Fruit fly (Drosophila melanogaster): ENCODE data around the gene SCaMC.

SCaMC gene

dm6 chr3L:12392758-12393157 lies 21.9 kb downstream of the SCaMC start:
- TF ChIP-seq fkh (GFP tag; optimal IDR thresholded peaks at IDR 0.05) (peak; percentile 37), ss (GFP tag; optimal IDR thresholded peaks at IDR 0.05) (no peak)

- TF ChIP-seq Hr38 (GFP tag; optimal IDR thresholded peaks at IDR 0.05) (no peak), Met (GFP tag; optimal IDR thresholded peaks at IDR 0.05) (no peak), vri (GFP tag; optimal IDR thresholded peaks at IDR 0.05) (no peak), CG6854 (GFP tag; optimal IDR thresholded peaks at IDR 0.05) (no peak), fkh (GFP tag; optimal IDR thresholded peaks at IDR 0.05) (peak; percentile 58), CG16779 (tag; optimal IDR thresholded peaks at IDR 0.05) (no peak), Eip78C (GFP tag) (peak; percentile 33), Hr39 (GFP tag; optimal IDR thresholded peaks at IDR 0.05) (no peak), CG6163 (GFP tag; IDR thresholded peaks at IDR 0.05) (no peak)
Measured at dm6 chr3L:12392068-12392467, 22.6 kb downstream of the SCaMC start.

- TF ChIP-seq acj6 (GFP tag; optimal IDR thresholded peaks at IDR 0.05) (no peak), OdsH (GFP tag; optimal IDR thresholded peaks at IDR 0.05) (no peak), CG10631 (GFP tag; optimal IDR thresholded peaks at IDR 0.05) (no peak), Sox15 (GFP tag; optimal IDR thresholded peaks at IDR 0.05) (no peak), CG11902 (GFP tag; optimal IDR thresholded peaks at IDR 0.05) (no peak), Eip93F (GFP tag; optimal IDR thresholded peaks at IDR 0.05) (peak; percentile 33), CG10669 (GFP tag; optimal IDR thresholded peaks at IDR 0.05) (no peak), Sox102F (GFP tag; optimal IDR thresholded peaks at IDR 0.05) (no peak), dac (GFP tag; optimal IDR thresholded peaks at IDR 0.05) (no peak), Eip78C (GFP tag) (peak; percentile 31), topi (GFP tag; optimal IDR thresholded peaks at IDR 0.05) (no peak), salr (GFP tag; optimal IDR thresholded peaks at IDR 0.05) (no peak), CG6163 (GFP tag; IDR thresholded peaks at IDR 0.05) (peak; percentile 67), CG8119 (GFP tag; IDR thresholded peaks at IDR 0.05) (0 out of 3 replicates have a peak, but pooled peaks have one; percentile 39), CG6276 (GFP tag; optimal IDR thresholded peaks at IDR 0.05) (no peak), net (GFP tag; optimal IDR thresholded peaks at IDR 0.05) (no peak), CG31627 (GFP tag; optimal IDR thresholded peaks at IDR 0.05) (no peak), CG7368 (GFP tag; optimal IDR thresholded peaks at IDR 0.05) (no peak), CG34406 (GFP tag; optimal IDR thresholded peaks at IDR 0.05) (no peak), cyc (GFP tag; optimal IDR thresholded peaks at IDR 0.05) (no peak), esn (GFP tag; optimal IDR thresholded peaks at IDR 0.05) (no peak), Lpt (GFP tag; optimal IDR thresholded peaks at IDR 0.05) (no peak), Ets96B (tag; optimal IDR thresholded peaks at IDR 0.05) (no peak), CG6854 (GFP tag; optimal IDR thresholded peaks at IDR 0.05) (no peak), fkh (GFP tag; optimal IDR thresholded peaks at IDR 0.05) (no peak), Met (GFP tag; optimal IDR thresholded peaks at IDR 0.05) (no peak), Hr4 (GFP tag; optimal IDR thresholded peaks at IDR 0.05) (no peak), fd59A (GFP tag; optimal IDR thresholded peaks at IDR 0.05) (no peak), Gug (GFP tag; IDR thresholded peaks at IDR 0.05) (no peak), CG8632 (GFP tag; optimal IDR thresholded peaks at IDR 0.05) (no peak), lz (GFP tag; optimal IDR thresholded peaks at IDR 0.05) (no peak), Smox (GFP tag; optimal IDR thresholded peaks at IDR 0.05) (no peak), CG11762 (GFP tag; optimal IDR thresholded peaks at IDR 0.05; ENCODE audit: insufficient read depth) (no peak), ss (GFP tag; optimal IDR thresholded peaks at IDR 0.05) (peak in 1 of 2 experiments; percentile 45), CG1621 (tag; optimal IDR thresholded peaks at IDR 0.05) (no peak), svp (GFP tag) (no peak), CG3919 (GFP tag; optimal IDR thresholded peaks at IDR 0.05) (no peak), CG8319 (GFP tag; optimal IDR thresholded peaks at IDR 0.05) (no peak), CG11294 (GFP tag; IDR thresholded peaks at IDR 0.05) (no peak), eg (GFP tag; IDR thresholded peaks at IDR 0.05) (peak; percentile 9; the same call in 1 of the 3 replicates), CG16779 (tag; optimal IDR thresholded peaks at IDR 0.05) (no peak), CG32006 (GFP tag; optimal IDR thresholded peaks at IDR 0.05) (no peak)
Measured at dm6 chr3L:12391240-12391843, 23.3 kb downstream of the SCaMC start, which contains the start of gene Ncc69. Ncc69 (minus strand) TSS chr3L:12391444.

All from whole organism, prepupa.